Worm (Caenorhabditis elegans) whole organism, mixed stage, embryonic: ENCODE results near the gene ttbk-6.

Experiments used
- ceh-43 ChIP-seq: fragments of 200-800 bp; sonication (Bioruptor generic); optimal IDR thresholded peaks from 2 replicates; lab custom pipeline; 2018; ENCODE audit warnings: mild to moderate bottlenecking, missing genetic modification characterization, moderate library complexity, missing compliant biosample characterization
- cnd-1 ChIP-seq: fragments of 200-800 bp; sonication (Bioruptor generic); optimal IDR thresholded peaks from 2 replicates; lab custom pipeline; 2018; ENCODE audit warnings: mild to moderate bottlenecking, missing genetic modification characterization, missing compliant biosample characterization
- drap-1 ChIP-seq: fragments of 200-800 bp; sonication (Bioruptor generic); optimal IDR thresholded peaks from 3 replicates; lab custom pipeline; 2018; ENCODE audit warnings: mild to moderate bottlenecking, missing genetic modification characterization, missing compliant biosample characterization
- mab-5 ChIP-seq: fragments of 150-350 bp; optimal IDR thresholded peaks from 2 replicates; lab custom pipeline; 2014; ENCODE audit warnings: missing biosample characterization, missing genetic modification characterization
- mep-1 ChIP-seq: fragments of 150-350 bp; optimal IDR thresholded peaks from 2 replicates; lab custom pipeline; 2017; ENCODE audit warnings: missing biosample characterization, missing genetic modification reagents, missing genetic modification characterization, inconsistent platforms
- nhr-12 ChIP-seq: fragments of 150-350 bp; optimal IDR thresholded peaks from 2 replicates; lab custom pipeline; 2014; ENCODE audit warnings: missing biosample characterization, missing genetic modification characterization
- nhr-76 ChIP-seq: sonication (generic microtip); optimal IDR thresholded peaks from 2 replicates; lab custom pipeline; 2017; ENCODE audit warnings: missing biosample characterization, missing genetic modification characterization
- pha-4 ChIP-seq: fragments of 150-350 bp; optimal IDR thresholded peaks from 2 replicates; lab custom pipeline; 2018; ENCODE audit warnings: missing biosample characterization, missing genetic modification reagents, missing genetic modification characterization
- tbx-8 ChIP-seq: fragments of 200-800 bp; sonication (Bioruptor generic); optimal IDR thresholded peaks from 2 replicates; lab custom pipeline; 2018; ENCODE audit warnings: mild to moderate bottlenecking, missing genetic modification characterization, moderate library complexity, missing compliant biosample characterization
- unc-39 ChIP-seq: fragments of 150-350 bp; optimal IDR thresholded peaks from 2 replicates; lab custom pipeline; 2014; ENCODE audit warnings: missing biosample characterization, missing genetic modification characterization
- unc-62 ChIP-seq: fragments of 150-350 bp; optimal IDR thresholded peaks from 2 replicates; lab custom pipeline; 2014; ENCODE audit warnings: missing biosample characterization, missing genetic modification reagents, missing genetic modification characterization
- ztf-11 ChIP-seq: fragments of 150-350 bp; optimal IDR thresholded peaks from 2 replicates; lab custom pipeline; 2014; ENCODE audit warnings: missing biosample characterization, missing genetic modification characterization

DNA sequence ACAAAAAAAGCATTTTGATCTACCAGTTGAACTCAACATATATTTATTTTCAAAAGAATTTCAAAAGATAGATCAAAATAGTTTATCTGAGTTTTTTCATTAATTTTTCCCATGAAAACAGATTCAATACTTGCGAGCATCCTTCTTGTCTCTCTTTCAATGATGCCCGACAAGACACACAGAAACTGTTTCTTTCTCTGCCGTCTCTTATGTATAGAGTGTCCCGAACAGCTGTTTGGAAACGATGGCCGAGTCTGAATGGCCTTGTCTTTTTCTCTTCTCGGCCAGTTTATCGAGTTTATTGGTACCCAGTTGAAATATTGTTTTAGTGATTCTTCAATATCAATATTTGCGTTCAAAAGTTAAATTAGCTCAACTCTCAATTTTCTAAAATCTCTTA, 34.2 kb downstream of the ttbk-6 start:
- TF ChIP-seq unc-62 (GFP tag; lab: Kevin White, UChicago) (no peak), unc-39 (tag; lab: Kevin White, UChicago) (no peak), drap-1 (no peak), nhr-12 (tag; lab: Kevin White, UChicago) (no peak), nhr-76 (no peak), mab-5 (no peak), mep-1 (tag; lab: Kevin White, UChicago) (peak; percentile 76), tbx-8 (no peak), pha-4 (tag; lab: Kevin White, UChicago) (no peak), ztf-11 (tag; lab: Kevin White, UChicago) (no peak), cnd-1 (tag; lab: Kevin White, UChicago) (peak; percentile 84), ceh-43 (GFP tag; lab: Kevin White, UChicago) (no peak)
